Worm (Caenorhabditis elegans) whole organism, early embryonic: ENCODE measurements around the gene mrps-21.

Source experiments
- aly-1 ChIP-seq: sonication (generic microtip); optimal IDR thresholded peaks from 2 replicates; lab custom pipeline; 2016; ENCODE audit warnings: missing genetic modification characterization, missing compliant biosample characterization
- ama-1 ChIP-seq: fragments of 150-350 bp; optimal IDR thresholded peaks from 2 replicates; lab custom pipeline; 2014
- flt-1 ChIP-seq: fragments of 200-800 bp; sonication (Bioruptor generic); IDR thresholded peaks from 2 replicates; pipeline ENCODE4 v1.3.6; 2022; ENCODE audit warnings: missing genetic modification characterization, missing compliant biosample characterization
- hmg-4 ChIP-seq: fragments of 200-800 bp; sonication (Bioruptor generic); optimal IDR thresholded peaks from 2 replicates; lab custom pipeline; 2018; ENCODE audit warnings: mild to moderate bottlenecking, missing genetic modification characterization, missing compliant biosample characterization
- hnd-1 ChIP-seq: sonication (generic microtip); optimal IDR thresholded peaks from 2 replicates; lab custom pipeline; 2016; ENCODE audit warnings: missing genetic modification characterization, missing compliant biosample characterization
- tbx-11 ChIP-seq: fragments of 200-800 bp; sonication (Bioruptor generic); IDR thresholded peaks from 2 replicates; pipeline ENCODE4 v1.3.6; 2022; ENCODE audit warnings: missing genetic modification characterization, missing compliant biosample characterization
- tra-4 ChIP-seq: sonication (generic microtip); optimal IDR thresholded peaks from 2 replicates; lab custom pipeline; 2017; ENCODE audit warnings: missing genetic modification characterization, missing compliant biosample characterization

ce11 chrIV:4636001-4636400 is 23.3 kb downstream of the mrps-21 start, which contains the start of gene R105.5:
- TF ChIP-seq flt-1 (GFP tag; lab: Robert Waterston, UW) (no peak), hmg-4 (no peak), ama-1 (no peak), hnd-1 (no peak), aly-1 (no peak), tbx-11 (GFP tag; lab: Robert Waterston, UW) (no peak), tra-4 (tag; lab: Kevin White, UChicago) (no peak)
